Worm (Caenorhabditis elegans) whole organism, young adult: ENCODE measurements around the gene dph-1.

ENCODE experiments used
- Y67H2A.10 ChIP-seq: fragments of 200-800 bp; sonication (Bioruptor generic); conservative IDR thresholded peaks from 2 replicates; pipeline ENCODE4 v1.3.6; 2022; ENCODE audit warnings: missing genetic modification reagents, missing genetic modification characterization, missing compliant biosample characterization
- ZK185.1 ChIP-seq: sonication (generic microtip); optimal IDR thresholded peaks from 2 replicates; lab custom pipeline; 2016; ENCODE audit warnings: mild to moderate bottlenecking, missing genetic modification characterization, missing compliant biosample characterization; ENCODE audit not compliant: poor library complexity, severe bottlenecking
- egl-44 ChIP-seq: fragments of 200-800 bp; sonication (Bioruptor generic); IDR thresholded peaks from 2 replicates; pipeline ENCODE4 v1.3.6; 2022; ENCODE audit warnings: missing genetic modification reagents, missing genetic modification characterization, missing compliant biosample characterization
- hlh-12 ChIP-seq: sonication (generic microtip); optimal IDR thresholded peaks from 2 replicates; lab custom pipeline; 2016; ENCODE audit warnings: missing genetic modification characterization, missing compliant biosample characterization
- mcd-1 ChIP-seq: fragments of 200-800 bp; sonication (Bioruptor generic); IDR thresholded peaks from 2 replicates; pipeline ENCODE4 v1.3.6; 2022; ENCODE audit warnings: missing genetic modification reagents, missing genetic modification characterization, missing compliant biosample characterization
- mxl-1 ChIP-seq: sonication (generic microtip); optimal IDR thresholded peaks from 2 replicates; lab custom pipeline; 2016; ENCODE audit warnings: missing genetic modification characterization, missing compliant biosample characterization
- repo-1 ChIP-seq: sonication (generic microtip); optimal IDR thresholded peaks from 2 replicates; lab custom pipeline; 2017; ENCODE audit warnings: mild to moderate bottlenecking, missing genetic modification characterization, missing compliant biosample characterization
- snpc-4 ChIP-seq, 5 experiments: fragments of 150-350 bp in 1 of 5; sonication (generic microtip) in 4 of 5; optimal IDR thresholded peaks; 2 replicates each; lab custom pipeline; 2014 to 2018; ENCODE audit warnings: missing genetic modification characterization in 5 of 5, missing biosample characterization in 3 of 5, antibody characterized with exemption in 2 of 5, mild to moderate bottlenecking in 2 of 5, missing compliant biosample characterization in 2 of 5, missing genotype in 2 of 5, moderate library complexity in 2 of 5, missing genetic modification reagents in 1 of 5
- unc-62 ChIP-seq: fragments of 150-350 bp; optimal IDR thresholded peaks from 2 replicates; lab custom pipeline; 2014; ENCODE audit warnings: missing biosample characterization, missing genetic modification reagents, missing genetic modification characterization

DNA sequence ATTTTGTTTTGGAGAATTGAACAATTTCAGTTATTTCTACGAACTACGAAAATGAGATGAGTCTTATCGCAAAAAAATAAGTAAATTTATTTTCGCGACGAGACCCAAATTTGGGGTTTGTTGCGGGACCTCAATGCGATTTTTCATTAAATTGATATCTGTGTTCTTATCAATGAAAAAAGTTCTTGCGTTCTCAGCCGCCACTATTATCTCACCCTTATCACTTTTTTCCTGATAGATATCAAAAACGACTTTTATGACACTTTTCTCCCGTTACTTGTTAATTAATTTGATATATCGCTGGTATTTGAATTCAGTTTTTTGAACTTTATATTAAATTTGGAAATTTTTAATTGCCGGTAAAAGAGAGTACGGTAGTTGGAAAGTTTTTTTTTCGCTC lies 36.7 kb downstream of the dph-1 start:
- TF ChIP-seq unc-62: no peak
- no peak for TF ChIP-seq mxl-1 (tag; lab: Kevin White, UChicago)
- no peak for TF ChIP-seq snpc-4 (GFP tag; optimal IDR thresholded peaks at IDR 0.05; lab: Kevin White, UChicago)
- no peak for TF ChIP-seq snpc-4 (tag; optimal IDR thresholded peaks at IDR 0.05; lab: Kevin White, UChicago)
- no peak for TF ChIP-seq hlh-12 (tag; lab: Kevin White, UChicago)
- no peak for TF ChIP-seq mcd-1 (GFP tag; lab: Robert Waterston, UW)
- TF ChIP-seq egl-44 (GFP tag; lab: Robert Waterston, UW): no peak
- no peak for TF ChIP-seq ZK185.1 (tag; lab: Kevin White, UChicago)
- TF ChIP-seq repo-1 (tag; lab: Kevin White, UChicago): no peak
- no peak for TF ChIP-seq Y67H2A.10 (GFP tag; lab: Robert Waterston, UW)
